Fruit fly (Drosophila melanogaster) whole organism, embryonic: ENCODE measurements around the gene IntS10.

Experiments used
- Asciz ChIP-seq: fragments of 200-800 bp; sonication (Bioruptor generic); optimal IDR thresholded peaks from 2 replicates; lab custom pipeline; 2017; ENCODE audit warnings: missing biosample characterization, mild to moderate bottlenecking, missing genetic modification characterization, missing genetic modification reagents
- Awh ChIP-seq: fragments of 200-800 bp; sonication (Bioruptor generic); IDR thresholded peaks from 2 replicates; pipeline ENCODE4, ENCODE4 v1.3.6; 2022; ENCODE audit warnings: missing biosample characterization, missing genetic modification characterization
- CG11695 ChIP-seq: fragments of 200-800 bp; sonication (Bioruptor generic); IDR thresholded peaks from 3 replicates; pipeline ENCODE4 v1.3.6; 2022; ENCODE audit warnings: missing biosample characterization, missing genetic modification characterization
- CG12219 ChIP-seq: fragments of 200-800 bp; sonication (Bioruptor generic); optimal IDR thresholded peaks from 3 replicates; lab custom pipeline; 2018; ENCODE audit warnings: missing biosample characterization, mild to moderate bottlenecking, missing genetic modification characterization
- CG12391 ChIP-seq: fragments of 200-800 bp; sonication (Bioruptor generic); optimal IDR thresholded peaks from 3 replicates; lab custom pipeline; 2018; ENCODE audit warnings: missing biosample characterization, mild to moderate bottlenecking, missing genetic modification characterization, moderate library complexity
- CG13624 ChIP-seq: fragments of 200-800 bp; sonication (Bioruptor generic); optimal IDR thresholded peaks from 2 replicates; lab custom pipeline; 2016; ENCODE audit warnings: missing biosample characterization, missing genetic modification characterization
- CG15073 ChIP-seq: fragments of 200-800 bp; sonication (Bioruptor generic); optimal IDR thresholded peaks from 2 replicates; lab custom pipeline; 2016; ENCODE audit warnings: missing biosample characterization, missing genetic modification characterization
- CG15269 ChIP-seq: fragments of 200-800 bp; sonication (Bioruptor generic); optimal IDR thresholded peaks from 2 replicates; lab custom pipeline; 2018; ENCODE audit warnings: missing biosample characterization, mild to moderate bottlenecking, missing genetic modification characterization, moderate library complexity
- CG18619 ChIP-seq: fragments of 200-800 bp; sonication (Bioruptor generic); optimal IDR thresholded peaks from 3 replicates; lab custom pipeline; 2017; ENCODE audit warnings: missing biosample characterization, mild to moderate bottlenecking, missing genetic modification characterization
- CG31224 ChIP-seq: fragments of 200-800 bp; sonication (Bioruptor generic); IDR thresholded peaks from 2 replicates; pipeline ENCODE4 v1.3.6; 2022; ENCODE audit warnings: missing biosample characterization, missing genetic modification characterization
- CG3995 ChIP-seq: fragments of 200-800 bp; sonication (Bioruptor generic); optimal IDR thresholded peaks from 3 replicates; lab custom pipeline; 2016; ENCODE audit warnings: missing biosample characterization, missing genetic modification characterization
- CG4328 ChIP-seq: fragments of 200-800 bp; sonication (Bioruptor generic); optimal IDR thresholded peaks from 3 replicates; lab custom pipeline; 2017; ENCODE audit warnings: missing biosample characterization, missing genetic modification reagents, missing genetic modification characterization
- CG5180 ChIP-seq: fragments of 200-800 bp; sonication (Bioruptor generic); optimal IDR thresholded peaks from 3 replicates; lab custom pipeline; 2017; ENCODE audit warnings: missing biosample characterization, missing genetic modification characterization, mild to moderate bottlenecking, moderate library complexity, missing genetic modification reagents
- CG6683 ChIP-seq: fragments of 200-800 bp; sonication (Bioruptor generic); optimal IDR thresholded peaks from 2 replicates; lab custom pipeline; 2017; ENCODE audit warnings: missing biosample characterization, mild to moderate bottlenecking, missing genetic modification characterization, missing genetic modification reagents
- CG7556 ChIP-seq: fragments of 200-800 bp; sonication (Bioruptor generic); optimal IDR thresholded peaks from 2 replicates; lab custom pipeline; 2017; ENCODE audit warnings: missing biosample characterization, mild to moderate bottlenecking, missing genetic modification characterization
- CkIIα-i1 ChIP-seq: fragments of 200-800 bp; sonication (Bioruptor generic); IDR thresholded peaks from 2 replicates; pipeline ENCODE4 v1.3.6; 2022; ENCODE audit warnings: missing biosample characterization, missing genetic modification characterization
- E2f1 ChIP-seq: fragments of 200-800 bp; sonication (Bioruptor generic); IDR thresholded peaks from 2 replicates; pipeline ENCODE4 v1.3.6; 2022; ENCODE audit warnings: missing biosample characterization, missing genetic modification characterization
- E2f2 ChIP-seq: fragments of 200-800 bp; sonication (Bioruptor generic); IDR thresholded peaks from 2 replicates; pipeline ENCODE4 v1.3.6; 2022; ENCODE audit warnings: missing biosample characterization, missing genetic modification characterization
- Eip74EF ChIP-seq, 2 experiments: fragments of 200-800 bp in 1 of 2; fragments of >200 bp in 1 of 2; sonication (Bioruptor generic) in 1 of 2; optimal IDR thresholded peaks; 2 replicates each; lab custom pipeline; 2017 to 2019; ENCODE audit warnings: missing biosample characterization in 2 of 2, missing genetic modification characterization in 2 of 2, mild to moderate bottlenecking in 1 of 2, moderate library complexity in 1 of 2
- HHEX ChIP-seq: fragments of 200-800 bp; sonication (Bioruptor generic); optimal IDR thresholded peaks from 3 replicates; lab custom pipeline; 2017; ENCODE audit warnings: missing biosample characterization, mild to moderate bottlenecking, missing genetic modification characterization, missing genetic modification reagents
- Hr39 ChIP-seq: fragments of >200 bp; optimal IDR thresholded peaks from 2 replicates; lab custom pipeline; 2017
- Jarid2 ChIP-seq: fragments of 200-800 bp; sonication (Bioruptor generic); optimal IDR thresholded peaks from 3 replicates; lab custom pipeline; 2017; ENCODE audit warnings: mild to moderate bottlenecking, missing biosample characterization, missing genetic modification reagents, missing genetic modification characterization
- Lhr ChIP-seq: fragments of 200-800 bp; sonication (Bioruptor generic); optimal IDR thresholded peaks from 3 replicates; lab custom pipeline; 2017; ENCODE audit warnings: mild to moderate bottlenecking, missing biosample characterization, missing genetic modification reagents, missing genetic modification characterization
- MBD-R2 ChIP-seq: fragments of 200-800 bp; sonication (Bioruptor generic); IDR thresholded peaks from 2 replicates; pipeline ENCODE4 v1.3.6; 2022; ENCODE audit warnings: missing biosample characterization, missing genetic modification characterization
- Max ChIP-seq: fragments of 200-800 bp; sonication (Bioruptor generic); optimal IDR thresholded peaks from 2 replicates; lab custom pipeline; 2016; ENCODE audit warnings: missing biosample characterization, mild to moderate bottlenecking, missing genetic modification characterization
- Six4 ChIP-seq: fragments of 200-800 bp; sonication (Bioruptor generic); optimal IDR thresholded peaks from 2 replicates; lab custom pipeline; 2016; ENCODE audit warnings: missing biosample characterization, missing genetic modification characterization
- Trl ChIP-seq, 3 experiments: fragments of >200 bp in 2 of 3; fragments of 200-800 bp in 1 of 3; sonication (Bioruptor generic) in 1 of 3; optimal IDR thresholded peaks; 2 replicates in 1 of 3; 3 replicates in 2 of 3; lab custom pipeline; 2016 to 2017; ENCODE audit warnings: missing biosample characterization in 1 of 3, missing genetic modification characterization in 1 of 3
- Xbp1 ChIP-seq: fragments of 200-800 bp; sonication (Bioruptor generic); optimal IDR thresholded peaks from 3 replicates; lab custom pipeline; 2016; ENCODE audit warnings: missing biosample characterization, mild to moderate bottlenecking, missing genetic modification characterization
- ab ChIP-seq: fragments of 200-800 bp; sonication (Bioruptor generic); optimal IDR thresholded peaks from 2 replicates; lab custom pipeline; 2016; ENCODE audit warnings: missing biosample characterization, missing genetic modification characterization
- al ChIP-seq: fragments of 200-800 bp; sonication (Bioruptor generic); IDR thresholded peaks from 2 replicates; pipeline ENCODE4 v1.3.6; 2022; ENCODE audit warnings: missing biosample characterization, missing genetic modification characterization
- aop ChIP-seq: fragments of 200-800 bp; sonication (Bioruptor generic); IDR thresholded peaks from 2 replicates; pipeline ENCODE4 v1.3.6; 2022; ENCODE audit warnings: missing biosample characterization, missing genetic modification characterization
- ato ChIP-seq: fragments of 200-800 bp; sonication (Bioruptor generic); IDR thresholded peaks from 2 replicates; pipeline ENCODE4 v1.3.6; 2022; ENCODE audit warnings: missing biosample characterization, missing genetic modification characterization; ENCODE audit not compliant: partially characterized antibody
- crol ChIP-seq: fragments of 200-800 bp; sonication (Bioruptor generic); IDR thresholded peaks from 2 replicates; pipeline ENCODE4 v1.3.6; 2022; ENCODE audit warnings: missing biosample characterization, missing genetic modification characterization
- danr ChIP-seq: fragments of 200-800 bp; sonication (Bioruptor generic); IDR thresholded peaks from 2 replicates; pipeline ENCODE4 v1.3.6; 2022; ENCODE audit warnings: missing biosample characterization, missing genetic modification characterization
- dmrt11E ChIP-seq: fragments of 200-800 bp; sonication (Bioruptor generic); optimal IDR thresholded peaks from 3 replicates; lab custom pipeline; 2018; ENCODE audit warnings: missing biosample characterization, mild to moderate bottlenecking, missing genetic modification characterization, moderate library complexity
- emc ChIP-seq: fragments of 200-800 bp; sonication (Bioruptor generic); optimal IDR thresholded peaks from 2 replicates; lab custom pipeline; 2016; ENCODE audit warnings: missing biosample characterization, missing genetic modification characterization
- fd102C ChIP-seq: fragments of 200-800 bp; sonication (Bioruptor generic); optimal IDR thresholded peaks from 2 replicates; lab custom pipeline; 2018; ENCODE audit warnings: missing biosample characterization, mild to moderate bottlenecking, missing genetic modification characterization, moderate library complexity
- gem ChIP-seq: fragments of 200-800 bp; sonication (Bioruptor generic); optimal IDR thresholded peaks from 2 replicates; lab custom pipeline; 2019; ENCODE audit warnings: missing biosample characterization, mild to moderate bottlenecking, missing genetic modification characterization, moderate library complexity
- grau ChIP-seq: fragments of 200-800 bp; optimal IDR thresholded peaks from 3 replicates; lab custom pipeline; 2019; ENCODE audit warnings: missing biosample characterization, mild to moderate bottlenecking, missing genetic modification characterization, moderate library complexity
- gsb-n ChIP-seq: fragments of 200-800 bp; sonication (Bioruptor generic); optimal IDR thresholded peaks from 3 replicates; lab custom pipeline; 2018; ENCODE audit warnings: missing biosample characterization, mild to moderate bottlenecking, missing genetic modification characterization
- inv ChIP-seq: fragments of 200-800 bp; sonication (Bioruptor generic); IDR thresholded peaks from 2 replicates; pipeline ENCODE4 v1.3.6; 2022; ENCODE audit warnings: missing biosample characterization, missing genetic modification characterization; ENCODE audit not compliant: partially characterized antibody
- jumu ChIP-seq: fragments of 200-800 bp; sonication (Bioruptor generic); optimal IDR thresholded peaks from 3 replicates; lab custom pipeline; 2016; ENCODE audit warnings: missing biosample characterization, missing genetic modification characterization
- kah ChIP-seq: fragments of 200-800 bp; sonication (Bioruptor generic); optimal IDR thresholded peaks from 2 replicates; lab custom pipeline; 2018; ENCODE audit warnings: missing biosample characterization, mild to moderate bottlenecking, missing genetic modification characterization
- lab ChIP-seq: fragments of 200-800 bp; sonication (Bioruptor generic); optimal IDR thresholded peaks from 3 replicates; lab custom pipeline; 2017; ENCODE audit warnings: missing biosample characterization, missing genetic modification characterization, mild to moderate bottlenecking, moderate library complexity, missing genetic modification reagents
- luna ChIP-seq: fragments of 200-800 bp; sonication (Bioruptor generic); optimal IDR thresholded peaks from 2 replicates; lab custom pipeline; 2016; ENCODE audit warnings: missing biosample characterization, missing genetic modification characterization
- sim ChIP-seq: fragments of 200-800 bp; sonication (Bioruptor generic); IDR thresholded peaks from 2 replicates; pipeline ENCODE4 v1.3.6; 2022; ENCODE audit warnings: missing biosample characterization, missing genetic modification characterization
- slp2 ChIP-seq: fragments of 200-800 bp; sonication (Bioruptor generic); optimal IDR thresholded peaks from 2 replicates; lab custom pipeline; 2016; ENCODE audit warnings: missing biosample characterization, missing genetic modification characterization
- ssp ChIP-seq: fragments of 200-800 bp; sonication (Bioruptor generic); IDR thresholded peaks from 2 replicates; pipeline ENCODE4 v1.3.6; 2022; ENCODE audit warnings: missing biosample characterization, missing genetic modification characterization
- stc ChIP-seq: fragments of 200-800 bp; sonication (Bioruptor generic); IDR thresholded peaks from 2 replicates; pipeline ENCODE4 v1.3.6; 2022; ENCODE audit warnings: missing biosample characterization, missing genetic modification characterization
- trem ChIP-seq: fragments of 200-800 bp; optimal IDR thresholded peaks from 3 replicates; lab custom pipeline; 2019; ENCODE audit warnings: missing biosample characterization, mild to moderate bottlenecking, missing genetic modification characterization, moderate library complexity

The IntS10 gene

dm6 chr3L:3806330-3806729, at the start of gene IntS10, which contains the start of the genes CG32264 and ntc (continued):
- TF ChIP-seq E2f2 (GFP tag; lab: Robert Waterston, UW) (peak; percentile 37; the same call in 1 of the 2 replicates), aop (GFP tag; lab: Robert Waterston, UW) (no peak), dmrt11E (tag; lab: Kevin White, UChicago) (peak; percentile 65), danr (GFP tag; lab: Robert Waterston, UW) (0 out of 2 replicates have a peak, but pooled peaks have one; percentile 29), E2f1 (no peak), Eip74EF (GFP tag; optimal IDR thresholded peaks at IDR 0.05; lab: Kevin White, UChicago) (no peak), ato (GFP tag; lab: Robert Waterston, UW) (0 out of 2 replicates have a peak, but pooled peaks have one; percentile 33), CG13624 (GFP tag; lab: Kevin White, UChicago) (peak; percentile 89), stc (GFP tag; lab: Robert Waterston, UW) (no peak), Asciz (no peak), emc (GFP tag; lab: Kevin White, UChicago) (peak; percentile 50), jumu (GFP tag; lab: Kevin White, UChicago) (peak; percentile 63), CkIIα-i1 (no peak), al (GFP tag; lab: Robert Waterston, UW) (peak; percentile 49; the same call in 1 of the 2 replicates), CG12219 (GFP tag; lab: Kevin White, UChicago) (peak; percentile 29), CG15269 (tag; lab: Kevin White, UChicago) (no peak), trem (tag; lab: Kevin White, UChicago) (peak; percentile 43), sim (GFP tag; lab: Robert Waterston, UW) (no peak), ssp (GFP tag; lab: Robert Waterston, UW) (peak; percentile 32), luna (peak; percentile 78), CG15073 (GFP tag; lab: Kevin White, UChicago) (no peak), Xbp1 (GFP tag; lab: Kevin White, UChicago) (peak; percentile 81), HHEX (GFP tag; lab: Kevin White, UChicago) (peak; percentile 48), Max (GFP tag; lab: Kevin White, UChicago) (peak; percentile 75), MBD-R2 (GFP tag; lab: Robert Waterston, UW) (peak; percentile 80), inv (GFP tag; lab: Robert Waterston, UW) (no peak; the same call in 1 of the 2 replicates), CG7556 (peak; percentile 47), Awh (no peak), CG4328 (peak; percentile 49), Hr39 (no peak), CG3995 (GFP tag; lab: Kevin White, UChicago) (no peak), CG18619 (GFP tag; lab: Kevin White, UChicago) (peak; percentile 59), CG5180 (GFP tag; lab: Kevin White, UChicago) (no peak), gem (tag; lab: Kevin White, UChicago) (peak; percentile 79), fd102C (no peak), ab (GFP tag; lab: Kevin White, UChicago) (peak; percentile 59), slp2 (GFP tag; lab: Kevin White, UChicago) (peak; percentile 68), CG12391 (peak; percentile 79), gsb-n (tag; lab: Kevin White, UChicago) (no peak), CG6683 (GFP tag; lab: Kevin White, UChicago) (peak; percentile 17), Six4 (peak; percentile 45), crol (no peak), grau (tag; lab: Kevin White, UChicago) (peak; percentile 79), CG11695 (GFP tag; lab: Robert Waterston, UW) (no peak), kah (no peak), Lhr (GFP tag; lab: Kevin White, UChicago) (peak; percentile 42), CG31224 (GFP tag; lab: Robert Waterston, UW) (peak; percentile 56), Trl (optimal IDR thresholded peaks at IDR 0.05; lab: Kevin White, UChicago) (no peak), Trl (GFP tag; optimal IDR thresholded peaks at IDR 0.05; lab: Kevin White, UChicago) (peak; percentile 78), Jarid2 (GFP tag; lab: Kevin White, UChicago) (no peak), lab (GFP tag; lab: Kevin White, UChicago) (peak; percentile 69)
